Fruit fly (Drosophila melanogaster): ENCODE results near the gene CG14050.

CG14050 gene

dm6 chrX:2296230-2297044, 29.6 kb downstream of the CG14050 start:
- TF ChIP-seq Doc3 (GFP tag; IDR thresholded peaks at IDR 0.05; ENCODE audit: partially characterized antibody) = no peak
- TF ChIP-seq ham (GFP tag; IDR thresholded peaks at IDR 0.05) = 0 out of 2 replicates have a peak, but pooled peaks have one; percentile 21
- peak; percentile 93 for TF ChIP-seq mam (GFP tag; optimal IDR thresholded peaks at IDR 0.05)
- TF ChIP-seq Eip74EF (GFP tag; optimal IDR thresholded peaks at IDR 0.05) = peak in 1 of 2 experiments; percentile 94
- peak; percentile 64 for TF ChIP-seq grn (GFP tag; optimal IDR thresholded peaks at IDR 0.05)
- TF ChIP-seq trem (tag; optimal IDR thresholded peaks at IDR 0.05) = peak; percentile 79
- peak; percentile 92 for TF ChIP-seq az2 (GFP tag; optimal IDR thresholded peaks at IDR 0.05)
- TF ChIP-seq ERR (GFP tag; optimal IDR thresholded peaks at IDR 0.05) = peak; percentile 85
- peak; percentile 52; the same call in 1 of the 2 replicates for TF ChIP-seq cas (GFP tag; IDR thresholded peaks at IDR 0.05)
- TF ChIP-seq org-1 (GFP tag; optimal IDR thresholded peaks at IDR 0.05) = peak; percentile 98
- peak; percentile 94 for TF ChIP-seq CG15269 (tag; optimal IDR thresholded peaks at IDR 0.05)
- no peak for TF ChIP-seq bbx (GFP tag; IDR thresholded peaks at IDR 0.05; ENCODE audit: partially characterized antibody)
- TF ChIP-seq CG32767 (GFP tag; IDR thresholded peaks at IDR 0.05) = peak; percentile 71
- peak; percentile 89 for TF ChIP-seq CG13296 (GFP tag; optimal IDR thresholded peaks at IDR 0.05)
- no peak for TF ChIP-seq hb (GFP tag; IDR thresholded peaks at IDR 0.05; ENCODE audit: partially characterized antibody)
- peak; percentile 74; the same call in 2 of the 3 replicates for TF ChIP-seq zfh1 (GFP tag; IDR thresholded peaks at IDR 0.05)
- no peak; the same call in 1 of the 3 replicates for TF ChIP-seq B-H1 (GFP tag; IDR thresholded peaks at IDR 0.05)
- TF ChIP-seq CG4282 (GFP tag; optimal IDR thresholded peaks at IDR 0.05) = peak; percentile 83
- TF ChIP-seq Antp (GFP tag; optimal IDR thresholded peaks at IDR 0.05) = peak; percentile 96
- TF ChIP-seq CG15479 (GFP tag; optimal IDR thresholded peaks at IDR 0.05) = no peak
- no peak for TF ChIP-seq hkb (optimal IDR thresholded peaks at IDR 0.05)
- TF ChIP-seq hkb (GFP tag; IDR thresholded peaks at IDR 0.05) = peak; percentile 87
- peak; percentile 99 for TF ChIP-seq sens (GFP tag)
- peak; percentile 95 for TF ChIP-seq CG8089 (GFP tag; optimal IDR thresholded peaks at IDR 0.05)
- peak; percentile 89 for TF ChIP-seq gcm (GFP tag; optimal IDR thresholded peaks at IDR 0.05)
- no peak; the same call in 1 of the 2 replicates for TF ChIP-seq Gsc (GFP tag; IDR thresholded peaks at IDR 0.05)
- TF ChIP-seq dan (GFP tag; IDR thresholded peaks at IDR 0.05) = peak; percentile 50; the same call in 1 of the 2 replicates
- TF ChIP-seq CG34422 (GFP tag; IDR thresholded peaks at IDR 0.05) = no peak
- peak; percentile 64 for TF ChIP-seq Nf-YA (GFP tag; IDR thresholded peaks at IDR 0.05)
- peak; percentile 93 for TF ChIP-seq ind (GFP tag; optimal IDR thresholded peaks at IDR 0.05)
- TF ChIP-seq Myb (GFP tag; optimal IDR thresholded peaks at IDR 0.05) = peak; percentile 82
- TF ChIP-seq CG15696 (tag; optimal IDR thresholded peaks at IDR 0.05) = peak; percentile 89
- peak; percentile 94 for TF ChIP-seq CG13424 (tag; optimal IDR thresholded peaks at IDR 0.05)
- peak; percentile 90 for TF ChIP-seq CG18476 (GFP tag; optimal IDR thresholded peaks at IDR 0.05)
- TF ChIP-seq CG6175 (GFP tag; IDR thresholded peaks at IDR 0.05) = no peak; the same call in 2 of the 3 replicates
- peak; percentile 91 for TF ChIP-seq pho (GFP tag; optimal IDR thresholded peaks at IDR 0.05)
- peak; percentile 85 for TF ChIP-seq CG17568 (GFP tag; optimal IDR thresholded peaks at IDR 0.05)
- TF ChIP-seq CG6854 (GFP tag; optimal IDR thresholded peaks at IDR 0.05) = peak; percentile 91
- peak; percentile 65 for TF ChIP-seq Hey (tag; optimal IDR thresholded peaks at IDR 0.05)
- peak; percentile 92 for TF ChIP-seq CG12744 (GFP tag; optimal IDR thresholded peaks at IDR 0.05)
- peak; percentile 96 for TF ChIP-seq crol (GFP tag; IDR thresholded peaks at IDR 0.05)
- TF ChIP-seq chn (GFP tag; optimal IDR thresholded peaks at IDR 0.05) = peak; percentile 93
- peak; percentile 95 for TF ChIP-seq CG8944 (GFP tag; optimal IDR thresholded peaks at IDR 0.05)
- peak; percentile 84 for TF ChIP-seq luna (GFP tag; optimal IDR thresholded peaks at IDR 0.05)
- TF ChIP-seq CG9797 (GFP tag; optimal IDR thresholded peaks at IDR 0.05) = peak; percentile 45
- TF ChIP-seq CG5953 (GFP tag; IDR thresholded peaks at IDR 0.05) = 0 out of 2 replicates have a peak, but pooled peaks have one; percentile 11
- no peak for TF ChIP-seq sr (GFP tag; IDR thresholded peaks at IDR 0.05)
- TF ChIP-seq CG12769 (tag; optimal IDR thresholded peaks at IDR 0.05) = peak; percentile 87
- peak; percentile 94 for TF ChIP-seq CG2875 (GFP tag; optimal IDR thresholded peaks at IDR 0.05)
